Fruit fly (Drosophila melanogaster) whole organism, wandering third instar larva: ENCODE measurements around the gene Fibp.

Experiments used
- Dfd ChIP-seq: fragments of >200 bp; optimal IDR thresholded peaks from 2 replicates; lab custom pipeline; 2017; ENCODE audit warnings: missing biosample characterization, missing genetic modification characterization
- Dif ChIP-seq: fragments of 200-275, 200-300 bp; sonication (Bioruptor generic); optimal IDR thresholded peaks from 2 replicates; lab custom pipeline; 2018; ENCODE audit warnings: missing biosample characterization, missing genetic modification characterization; ENCODE audit not compliant: partially characterized antibody
- Hr78 ChIP-seq: fragments of >200 bp; optimal IDR thresholded peaks from 2 replicates; lab custom pipeline; 2017; ENCODE audit warnings: missing biosample characterization, missing genetic modification characterization
- Rel ChIP-seq, 2 experiments: fragments of 200-800 bp; sonication (Bioruptor generic) in 1 of 2; optimal IDR thresholded peaks; 2 replicates in 1 of 2; 3 replicates in 1 of 2; lab custom pipeline; 2016 to 2019; ENCODE audit warnings: mild to moderate bottlenecking in 2 of 2, missing biosample characterization in 2 of 2, missing genetic modification characterization in 2 of 2, moderate library complexity in 1 of 2
- Sp1 ChIP-seq: fragments of 200-800 bp; sonication (Bioruptor generic); optimal IDR thresholded peaks from 3 replicates; lab custom pipeline; 2019; ENCODE audit warnings: missing biosample characterization, mild to moderate bottlenecking, missing genetic modification characterization, moderate library complexity
- dl ChIP-seq, 2 experiments: fragments of 175-275, 200-275 bp in 1 of 2; fragments of 200-275 bp in 1 of 2; sonication (Bioruptor generic); optimal IDR thresholded peaks; lab custom pipeline; 2018; ENCODE audit warnings: mild to moderate bottlenecking in 2 of 2, missing biosample characterization in 2 of 2, missing genetic modification characterization in 2 of 2, moderate library complexity in 2 of 2; ENCODE audit not compliant: partially characterized antibody in 2 of 2, insufficient read depth in 1 of 2
- dmrt93B ChIP-seq: fragments of 200-800 bp; sonication (Bioruptor generic); optimal IDR thresholded peaks from 2 replicates; lab custom pipeline; 2018; ENCODE audit warnings: missing biosample characterization, mild to moderate bottlenecking, missing genetic modification characterization
- h ChIP-seq: fragments of 200-800 bp; sonication (Bioruptor generic); optimal IDR thresholded peaks from 3 replicates; lab custom pipeline; 2016; ENCODE audit warnings: missing biosample characterization, mild to moderate bottlenecking, missing genetic modification characterization
- lola ChIP-seq: fragments of >200 bp; optimal IDR thresholded peaks from 2 replicates; lab custom pipeline; 2017; ENCODE audit warnings: missing biosample characterization, missing genetic modification characterization
- psq ChIP-seq: fragments of 200-800 bp; sonication (Bioruptor generic); optimal IDR thresholded peaks from 3 replicates; lab custom pipeline; 2017; ENCODE audit warnings: missing biosample characterization, mild to moderate bottlenecking, missing genetic modification characterization, moderate library complexity
- rgr ChIP-seq: fragments of 200-800 bp; sonication (Bioruptor generic); optimal IDR thresholded peaks from 3 replicates; lab custom pipeline; 2016; ENCODE audit warnings: missing biosample characterization, mild to moderate bottlenecking, missing genetic modification characterization
- usp ChIP-seq: fragments of >200 bp; optimal IDR thresholded peaks from 2 replicates; lab custom pipeline; 2017; ENCODE audit warnings: missing biosample characterization, missing genetic modification characterization

dm6 chr3L:19787632-19788031, 30.1 kb downstream of the Fibp start:
- no peak for TF ChIP-seq lola (GFP tag; lab: Kevin White, UChicago)
- no peak for TF ChIP-seq Dif (GFP tag; lab: Kevin White, UChicago)
- no peak for TF ChIP-seq dl (GFP tag; optimal IDR thresholded peaks at IDR 0.05; lab: Kevin White, UChicago; ENCODE audit: insufficient read depth in 1 of 2, partially characterized antibody in 2 of 2)
- TF ChIP-seq dmrt93B (GFP tag; lab: Kevin White, UChicago): no peak
- TF ChIP-seq Dfd (GFP tag; lab: Kevin White, UChicago): no peak
- TF ChIP-seq usp (GFP tag; lab: Kevin White, UChicago): no peak
- TF ChIP-seq rgr (GFP tag; lab: Kevin White, UChicago): no peak
- TF ChIP-seq Sp1 (GFP tag; lab: Kevin White, UChicago): no peak
- TF ChIP-seq psq: no peak
- no peak for TF ChIP-seq h (GFP tag; lab: Kevin White, UChicago)
- no peak for TF ChIP-seq Hr78 (GFP tag; lab: Kevin White, UChicago)
- no peak for TF ChIP-seq Rel (GFP tag; optimal IDR thresholded peaks at IDR 0.05; lab: Kevin White, UChicago)
- no peak for TF ChIP-seq Rel (tag; optimal IDR thresholded peaks at IDR 0.05; lab: Kevin White, UChicago)
